Worm (Caenorhabditis elegans): Measurements from ENCODE around the gene R102.10.
"Not testable (repeated sequence)": the region's sequence is repeated elsewhere in the genome, so short reads cannot be mapped to it uniquely, and the experiment has no call there.

R102.10 gene

DNA sequence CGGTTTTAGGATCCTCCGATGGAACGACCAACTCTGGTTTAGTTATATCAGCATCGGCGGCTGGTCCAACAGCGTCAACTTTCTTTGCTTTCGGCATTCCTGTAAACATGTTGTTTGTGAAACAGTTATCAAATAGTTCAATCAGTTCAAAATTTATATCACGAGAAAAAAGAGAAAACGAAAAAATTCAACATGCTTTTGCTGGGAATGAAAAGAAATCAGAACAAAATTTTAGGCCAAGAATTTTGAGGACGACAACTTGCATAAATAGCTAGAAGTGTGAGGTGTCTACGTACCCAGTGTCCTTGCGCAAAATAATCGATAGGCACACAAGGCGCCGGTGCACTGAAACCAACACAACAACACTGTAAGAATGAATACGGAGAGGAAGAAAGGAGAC, 24.9 kb upstream of the R102.10 start, which contains the start of gene K08C7.4:
Gene K08C7.4, minus strand, starts transcription at position 101 of the 400 bp plus-strand sequence.
- TF ChIP-seq ets-7 (tag; optimal IDR thresholded peaks at IDR 0.05) (no peak), tra-4 (tag; optimal IDR thresholded peaks at IDR 0.05) (no peak), F13C5.2 (tag; optimal IDR thresholded peaks at IDR 0.05) (no peak), aly-1 (tag; optimal IDR thresholded peaks at IDR 0.05) (no peak), ama-1 (optimal IDR thresholded peaks at IDR 0.05) (no peak), tbx-37 (GFP tag; conservative IDR thresholded peaks at IDR 0.05) (no peak), sea-1 (GFP tag; conservative IDR thresholded peaks at IDR 0.05) (no peak), ceh-13 (GFP tag; optimal IDR thresholded peaks at IDR 0.05) (no peak), hmg-4 (GFP tag; optimal IDR thresholded peaks at IDR 0.05) (no peak), hmbx-1 (tag; optimal IDR thresholded peaks at IDR 0.05) (no peak), ceh-36 (tag; optimal IDR thresholded peaks at IDR 0.05) (no peak)

DNA sequence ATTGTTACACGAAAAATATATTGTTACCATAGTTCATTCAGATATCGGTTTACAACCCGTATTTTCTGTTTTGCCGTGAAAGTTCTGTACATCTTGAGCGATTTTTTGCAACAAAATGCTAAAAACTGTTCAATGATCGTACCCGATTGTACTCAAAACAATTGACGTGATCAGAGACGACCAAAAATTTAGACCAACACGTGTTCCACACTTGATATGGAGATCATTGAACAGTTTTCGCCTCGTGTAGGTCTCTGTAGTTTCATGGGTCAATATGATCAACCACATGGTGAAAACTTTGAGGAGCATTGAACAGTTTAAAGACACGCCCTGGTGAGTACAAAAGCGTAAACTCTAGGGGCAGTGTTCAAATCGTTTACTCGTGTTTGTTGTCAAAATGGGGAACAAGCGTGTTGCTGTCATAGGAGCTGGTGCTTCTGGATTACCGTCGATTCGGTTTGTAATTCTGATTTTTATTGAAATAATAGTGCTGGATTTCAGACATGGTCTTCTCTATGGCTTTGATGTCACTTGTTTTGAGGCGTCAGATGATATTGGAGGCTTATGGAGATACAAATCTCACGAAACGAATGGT, 23.0 kb upstream of the R102.10 start, which contains the start of gene fmo-2:
Gene fmo-2, plus strand, starts transcription at position 370 of the 595 bp plus-strand sequence.
- TF ChIP-seq ama-1 (optimal IDR thresholded peaks at IDR 0.05): no peak
- no peak for TF ChIP-seq B0310.2 (tag; optimal IDR thresholded peaks at IDR 0.05)
- no peak for TF ChIP-seq tra-4 (tag; optimal IDR thresholded peaks at IDR 0.05)
- TF ChIP-seq hmg-4 (GFP tag; optimal IDR thresholded peaks at IDR 0.05): no peak
- TF ChIP-seq hmbx-1 (tag; optimal IDR thresholded peaks at IDR 0.05): no peak
- no peak for TF ChIP-seq flt-1 (GFP tag; IDR thresholded peaks at IDR 0.05)
- TF ChIP-seq aly-1 (tag; optimal IDR thresholded peaks at IDR 0.05): no peak
- no peak for TF ChIP-seq F13C5.2 (tag; optimal IDR thresholded peaks at IDR 0.05)
- TF ChIP-seq ceh-36 (tag; optimal IDR thresholded peaks at IDR 0.05): no peak
- no peak for TF ChIP-seq hnd-1 (tag; optimal IDR thresholded peaks at IDR 0.05)

DNA sequence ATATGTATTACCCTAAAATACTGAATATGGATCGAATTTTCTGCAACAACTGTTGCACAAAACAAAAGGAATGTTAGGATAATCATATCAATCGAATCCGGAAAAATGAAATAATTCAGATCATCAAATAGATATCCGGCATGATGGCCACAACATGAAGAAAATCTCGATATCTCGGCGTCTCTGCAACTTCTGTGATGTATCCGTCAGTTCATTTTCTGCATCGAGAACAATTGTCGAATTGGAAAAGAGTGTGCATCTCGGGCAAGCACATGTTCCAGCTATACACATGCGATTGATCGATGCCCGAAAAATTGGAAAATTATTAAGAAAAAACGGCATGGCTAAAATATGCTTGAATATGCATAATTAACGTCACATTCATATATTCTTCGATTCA, 19.5 kb upstream of the R102.10 start, which contains the start of the genes K08C7.6 and R102.1:
Gene K08C7.6, minus strand, starts transcription at position 101 of the 400 bp plus-strand sequence.
Gene R102.1, plus strand, starts transcription at position 291 of the 400 bp plus-strand sequence.
- TF ChIP-seq tbx-11 (GFP tag; IDR thresholded peaks at IDR 0.05) (no peak), hmg-4 (GFP tag; optimal IDR thresholded peaks at IDR 0.05) (no peak), B0310.2 (tag; optimal IDR thresholded peaks at IDR 0.05) (no peak), ama-1 (optimal IDR thresholded peaks at IDR 0.05) (no peak), pes-1 (GFP tag; IDR thresholded peaks at IDR 0.05) (no peak), ceh-36 (tag; optimal IDR thresholded peaks at IDR 0.05) (no peak), hmbx-1 (tag; optimal IDR thresholded peaks at IDR 0.05) (no peak), sea-1 (GFP tag; conservative IDR thresholded peaks at IDR 0.05) (no peak), tra-4 (tag; optimal IDR thresholded peaks at IDR 0.05) (no peak), flt-1 (GFP tag; IDR thresholded peaks at IDR 0.05) (no peak), tbx-37 (GFP tag; conservative IDR thresholded peaks at IDR 0.05) (no peak), aly-1 (tag; optimal IDR thresholded peaks at IDR 0.05) (no peak), scrt-1 (GFP tag; IDR thresholded peaks at IDR 0.05) (no peak), ets-7 (tag; optimal IDR thresholded peaks at IDR 0.05) (no peak), ceh-13 (GFP tag; optimal IDR thresholded peaks at IDR 0.05) (no peak), F13C5.2 (tag; optimal IDR thresholded peaks at IDR 0.05) (no peak), hnd-1 (tag; optimal IDR thresholded peaks at IDR 0.05) (no peak)

DNA sequence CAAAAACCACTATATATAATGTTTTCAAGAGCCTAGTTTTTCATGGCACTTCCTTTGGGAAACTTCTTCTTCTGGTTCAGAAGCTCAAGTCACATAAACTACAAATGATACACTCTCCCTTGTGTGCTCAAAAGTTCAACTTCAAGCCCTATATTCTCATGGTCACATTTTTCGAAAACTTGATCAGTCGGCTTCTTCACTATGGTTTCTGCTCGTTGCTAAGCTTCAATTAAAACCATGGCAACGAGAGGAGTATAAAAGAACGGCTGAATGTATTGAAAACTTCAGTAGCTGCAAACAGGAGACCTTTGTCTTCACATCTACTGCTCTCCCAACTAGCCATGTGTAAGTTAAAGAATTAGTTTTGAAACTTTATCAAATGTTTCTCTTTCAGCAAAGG, 18.0 kb upstream of the R102.10 start, which contains the start of gene R102.2:
Gene R102.2, plus strand, starts transcription at position 301 of the 400 bp plus-strand sequence.
- not testable (repeated sequence) for TF ChIP-seq hmbx-1 (tag; optimal IDR thresholded peaks at IDR 0.05); aly-1 (tag; optimal IDR thresholded peaks at IDR 0.05); sea-1 (GFP tag; conservative IDR thresholded peaks at IDR 0.05)

DNA sequence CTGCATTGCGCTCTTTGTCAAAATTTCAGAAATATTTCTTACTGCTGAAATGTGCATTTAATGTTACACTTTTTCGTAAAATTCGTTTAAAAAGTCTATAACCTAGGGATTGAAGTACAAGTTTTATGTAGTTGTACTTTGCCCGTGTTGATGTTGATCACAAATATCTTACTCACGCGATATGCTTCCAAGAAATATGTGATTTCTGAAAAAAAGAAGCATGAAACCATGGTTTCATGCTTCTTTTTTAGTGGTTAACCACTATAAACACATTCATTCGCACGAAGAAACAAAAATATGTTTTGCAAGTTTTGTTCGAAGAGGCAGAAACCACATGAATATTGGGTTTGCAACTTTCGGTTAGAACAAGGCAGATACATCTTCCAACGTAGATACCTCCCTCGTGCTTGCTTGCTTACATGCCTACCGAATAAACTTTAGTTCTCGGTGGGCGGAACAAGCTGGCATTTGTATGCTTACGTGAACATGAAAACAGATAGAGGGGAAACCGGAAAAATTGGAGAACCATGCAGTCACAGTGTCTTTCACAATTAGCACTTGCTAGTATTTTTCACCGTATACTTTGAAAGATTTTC, 16.2 kb upstream of the R102.10 start, which contains the start of gene R102.3:
Gene R102.3, plus strand, starts transcription at position 546 of the 596 bp plus-strand sequence.
- no peak for TF ChIP-seq tbx-37 (GFP tag; conservative IDR thresholded peaks at IDR 0.05)
- TF ChIP-seq aly-1 (tag; optimal IDR thresholded peaks at IDR 0.05): no peak
- TF ChIP-seq tra-4 (tag; optimal IDR thresholded peaks at IDR 0.05): no peak
- no peak for TF ChIP-seq ceh-13 (GFP tag; optimal IDR thresholded peaks at IDR 0.05)
- no peak for TF ChIP-seq scrt-1 (GFP tag; IDR thresholded peaks at IDR 0.05)
- TF ChIP-seq ceh-36 (tag; optimal IDR thresholded peaks at IDR 0.05): no peak
- TF ChIP-seq ama-1 (optimal IDR thresholded peaks at IDR 0.05): no peak
- TF ChIP-seq hmbx-1 (tag; optimal IDR thresholded peaks at IDR 0.05): no peak
- no peak for TF ChIP-seq hnd-1 (tag; optimal IDR thresholded peaks at IDR 0.05)
- TF ChIP-seq F13C5.2 (tag; optimal IDR thresholded peaks at IDR 0.05): no peak
- TF ChIP-seq flt-1 (GFP tag; IDR thresholded peaks at IDR 0.05): no peak

DNA sequence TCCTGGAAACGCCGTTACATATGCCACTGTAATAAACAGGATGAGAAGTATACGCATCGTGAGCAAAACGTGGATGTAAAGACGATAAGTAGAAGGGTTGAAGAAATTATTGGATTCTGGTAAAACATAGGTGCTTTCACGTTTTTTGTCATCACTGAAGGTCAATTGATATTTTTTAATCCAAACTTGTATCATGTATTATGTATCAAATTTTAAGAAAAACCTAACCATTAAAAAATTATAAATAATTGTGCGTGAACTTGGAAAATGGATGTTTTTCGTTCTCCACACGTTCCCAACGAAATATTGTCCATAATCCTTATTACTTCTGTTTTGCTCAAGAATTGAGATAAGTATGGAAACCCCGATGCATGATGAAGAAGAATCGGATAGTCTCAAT, 15.1 kb upstream of the R102.10 start, which contains the start of gene R102.8:
Gene R102.8, minus strand, starts transcription at position 101 of the 400 bp plus-strand sequence.
- no peak for TF ChIP-seq ets-7 (tag; optimal IDR thresholded peaks at IDR 0.05)
- TF ChIP-seq hmg-4 (GFP tag; optimal IDR thresholded peaks at IDR 0.05): no peak
- no peak for TF ChIP-seq tra-4 (tag; optimal IDR thresholded peaks at IDR 0.05)
- TF ChIP-seq flt-1 (GFP tag; IDR thresholded peaks at IDR 0.05): no peak
- TF ChIP-seq F13C5.2 (tag; optimal IDR thresholded peaks at IDR 0.05): no peak
- TF ChIP-seq ceh-36 (tag; optimal IDR thresholded peaks at IDR 0.05): no peak
- TF ChIP-seq pes-1 (GFP tag; IDR thresholded peaks at IDR 0.05): no peak
- TF ChIP-seq hmbx-1 (tag; optimal IDR thresholded peaks at IDR 0.05): no peak
- no peak for TF ChIP-seq aly-1 (tag; optimal IDR thresholded peaks at IDR 0.05)
- TF ChIP-seq tbx-37 (GFP tag; conservative IDR thresholded peaks at IDR 0.05): no peak
- TF ChIP-seq ceh-13 (GFP tag; optimal IDR thresholded peaks at IDR 0.05): no peak
- TF ChIP-seq scrt-1 (GFP tag; IDR thresholded peaks at IDR 0.05): no peak
- TF ChIP-seq B0310.2 (tag; optimal IDR thresholded peaks at IDR 0.05): no peak
- TF ChIP-seq sea-1 (GFP tag; conservative IDR thresholded peaks at IDR 0.05): no peak
- TF ChIP-seq ama-1 (optimal IDR thresholded peaks at IDR 0.05): no peak
- no peak for TF ChIP-seq hnd-1 (tag; optimal IDR thresholded peaks at IDR 0.05)

DNA sequence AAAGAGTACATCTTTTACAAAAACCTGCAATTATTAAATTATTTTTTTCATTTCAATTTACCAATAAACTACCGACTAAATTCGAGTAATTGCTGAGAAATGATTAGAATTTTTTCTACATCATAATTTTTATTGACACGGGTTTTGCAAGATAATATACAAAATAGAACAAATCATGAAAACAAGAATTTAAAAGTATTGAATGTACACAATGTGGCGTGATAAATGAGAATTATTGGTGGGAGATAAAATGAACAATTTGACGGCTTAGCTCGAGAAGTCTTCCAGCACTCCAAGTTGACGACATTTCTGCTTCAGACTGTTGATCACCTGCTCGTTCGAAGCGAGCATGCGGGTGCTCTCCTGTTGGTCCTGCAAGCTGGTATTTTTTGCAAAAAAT, 10.1 kb upstream of the R102.10 start, which contains the start of gene R102.4:
Gene R102.4, minus strand, starts transcription at position 101 of the 400 bp plus-strand sequence.
- TF ChIP-seq scrt-1 (GFP tag; IDR thresholded peaks at IDR 0.05): no peak
- TF ChIP-seq hmg-4 (GFP tag; optimal IDR thresholded peaks at IDR 0.05): no peak
- no peak for TF ChIP-seq tbx-37 (GFP tag; conservative IDR thresholded peaks at IDR 0.05)
- no peak for TF ChIP-seq F13C5.2 (tag; optimal IDR thresholded peaks at IDR 0.05)
- TF ChIP-seq hmbx-1 (tag; optimal IDR thresholded peaks at IDR 0.05): no peak
- no peak for TF ChIP-seq ets-7 (tag; optimal IDR thresholded peaks at IDR 0.05)
- no peak for TF ChIP-seq sea-1 (GFP tag; conservative IDR thresholded peaks at IDR 0.05)
- no peak for TF ChIP-seq pes-1 (GFP tag; IDR thresholded peaks at IDR 0.05)
- no peak for TF ChIP-seq B0310.2 (tag; optimal IDR thresholded peaks at IDR 0.05)
- TF ChIP-seq ceh-36 (tag; optimal IDR thresholded peaks at IDR 0.05): no peak
- TF ChIP-seq tbx-11 (GFP tag; IDR thresholded peaks at IDR 0.05): no peak

Data from whole organism, early embryonic.